Worm (Caenorhabditis elegans) whole organism, mixed stage, embryonic: ENCODE measurements around the gene unc-3.

ENCODE experiments used
- M03D4.4 ChIP-seq: sonication (generic microtip); optimal IDR thresholded peaks from 2 replicates; lab custom pipeline; 2017; ENCODE audit warnings: mild to moderate bottlenecking, missing genetic modification characterization, missing compliant biosample characterization
- blmp-1 ChIP-seq: fragments of 150-350 bp; optimal IDR thresholded peaks from 2 replicates; lab custom pipeline; 2014; ENCODE audit warnings: missing biosample characterization, missing genetic modification characterization
- ceh-39 ChIP-seq: fragments of 150-350 bp; optimal IDR thresholded peaks from 2 replicates; lab custom pipeline; 2014; ENCODE audit warnings: missing biosample characterization, missing genetic modification characterization
- ceh-43 ChIP-seq: fragments of 200-800 bp; sonication (Bioruptor generic); optimal IDR thresholded peaks from 2 replicates; lab custom pipeline; 2018; ENCODE audit warnings: mild to moderate bottlenecking, missing genetic modification characterization, moderate library complexity, missing compliant biosample characterization
- ceh-83 ChIP-seq: fragments of 200-800 bp; sonication (Bioruptor generic); optimal IDR thresholded peaks from 2 replicates; lab custom pipeline; 2018; ENCODE audit warnings: mild to moderate bottlenecking, missing genetic modification characterization, missing compliant biosample characterization
- ces-1 ChIP-seq: fragments of 150-350 bp; optimal IDR thresholded peaks from 2 replicates; lab custom pipeline; 2014; ENCODE audit warnings: missing biosample characterization, missing genetic modification reagents, missing genetic modification characterization
- cnd-1 ChIP-seq: fragments of 200-800 bp; sonication (Bioruptor generic); optimal IDR thresholded peaks from 2 replicates; lab custom pipeline; 2018; ENCODE audit warnings: mild to moderate bottlenecking, missing genetic modification characterization, missing compliant biosample characterization
- drap-1 ChIP-seq: fragments of 200-800 bp; sonication (Bioruptor generic); optimal IDR thresholded peaks from 3 replicates; lab custom pipeline; 2018; ENCODE audit warnings: mild to moderate bottlenecking, missing genetic modification characterization, missing compliant biosample characterization
- elt-1 ChIP-seq: sonication (generic microtip); optimal IDR thresholded peaks from 2 replicates; lab custom pipeline; 2017; ENCODE audit warnings: missing genetic modification characterization, mild to moderate bottlenecking, missing compliant biosample characterization, antibody characterized with exemption, moderate library complexity, borderline replicate concordance; ENCODE audit not compliant: insufficient read depth
- flh-1 ChIP-seq: fragments of 200-800 bp; sonication (Bioruptor generic); optimal IDR thresholded peaks from 2 replicates; lab custom pipeline; 2018; ENCODE audit warnings: mild to moderate bottlenecking, missing genetic modification characterization, moderate library complexity, missing compliant biosample characterization
- ham-2 ChIP-seq: fragments of 200-800 bp; sonication (Bioruptor generic); optimal IDR thresholded peaks from 2 replicates; lab custom pipeline; 2018; ENCODE audit warnings: mild to moderate bottlenecking, missing genetic modification characterization, missing compliant biosample characterization
- hlh-1 ChIP-seq: fragments of 150-350 bp; optimal IDR thresholded peaks from 2 replicates; lab custom pipeline; 2014; ENCODE audit warnings: missing biosample characterization, missing genetic modification reagents, missing genetic modification characterization
- lin-13 ChIP-seq: fragments of 150-350 bp; optimal IDR thresholded peaks from 2 replicates; lab custom pipeline; 2014; ENCODE audit warnings: missing biosample characterization, missing genetic modification characterization
- lin-32 ChIP-seq: fragments of 200-800 bp; sonication (Bioruptor generic); optimal IDR thresholded peaks from 2 replicates; lab custom pipeline; 2018; ENCODE audit warnings: mild to moderate bottlenecking, missing genetic modification characterization, missing compliant biosample characterization
- lsy-2 ChIP-seq: fragments of 150-350 bp; optimal IDR thresholded peaks from 2 replicates; lab custom pipeline; 2014; ENCODE audit warnings: missing biosample characterization, missing genetic modification characterization
- mab-5 ChIP-seq: fragments of 150-350 bp; optimal IDR thresholded peaks from 2 replicates; lab custom pipeline; 2014; ENCODE audit warnings: missing biosample characterization, missing genetic modification characterization
- mep-1 ChIP-seq: fragments of 150-350 bp; optimal IDR thresholded peaks from 2 replicates; lab custom pipeline; 2017; ENCODE audit warnings: missing biosample characterization, missing genetic modification reagents, missing genetic modification characterization, inconsistent platforms
- mls-2 ChIP-seq: sonication (generic microtip); optimal IDR thresholded peaks from 2 replicates; lab custom pipeline; 2016; ENCODE audit warnings: mild to moderate bottlenecking, missing genetic modification characterization, moderate library complexity, missing compliant biosample characterization
- nhr-12 ChIP-seq: fragments of 150-350 bp; optimal IDR thresholded peaks from 2 replicates; lab custom pipeline; 2014; ENCODE audit warnings: missing biosample characterization, missing genetic modification characterization
- nhr-2 ChIP-seq: fragments of 150-350 bp; optimal IDR thresholded peaks from 2 replicates; lab custom pipeline; 2014; ENCODE audit warnings: missing biosample characterization, missing genetic modification characterization
- sem-2 ChIP-seq: fragments of 200-800 bp; sonication (Bioruptor generic); optimal IDR thresholded peaks from 2 replicates; lab custom pipeline; 2018; ENCODE audit warnings: mild to moderate bottlenecking, missing genetic modification characterization, missing compliant biosample characterization
- snpc-4 ChIP-seq: fragments of 150-350 bp; optimal IDR thresholded peaks from 2 replicates; lab custom pipeline; 2014; ENCODE audit warnings: missing biosample characterization, missing genetic modification characterization
- unc-120 ChIP-seq: sonication (generic microtip); optimal IDR thresholded peaks from 2 replicates; lab custom pipeline; 2017; ENCODE audit warnings: missing genetic modification characterization, missing compliant biosample characterization; ENCODE audit not compliant: poor library complexity, severe bottlenecking
- unc-39 ChIP-seq: fragments of 150-350 bp; optimal IDR thresholded peaks from 2 replicates; lab custom pipeline; 2014; ENCODE audit warnings: missing biosample characterization, missing genetic modification characterization
- unc-62 ChIP-seq: fragments of 150-350 bp; optimal IDR thresholded peaks from 2 replicates; lab custom pipeline; 2014; ENCODE audit warnings: missing biosample characterization, missing genetic modification reagents, missing genetic modification characterization
- zip-8 ChIP-seq: fragments of 150-350 bp; optimal IDR thresholded peaks from 2 replicates; lab custom pipeline; 2014; ENCODE audit warnings: missing biosample characterization, missing genetic modification characterization

Gene unc-3

DNA sequence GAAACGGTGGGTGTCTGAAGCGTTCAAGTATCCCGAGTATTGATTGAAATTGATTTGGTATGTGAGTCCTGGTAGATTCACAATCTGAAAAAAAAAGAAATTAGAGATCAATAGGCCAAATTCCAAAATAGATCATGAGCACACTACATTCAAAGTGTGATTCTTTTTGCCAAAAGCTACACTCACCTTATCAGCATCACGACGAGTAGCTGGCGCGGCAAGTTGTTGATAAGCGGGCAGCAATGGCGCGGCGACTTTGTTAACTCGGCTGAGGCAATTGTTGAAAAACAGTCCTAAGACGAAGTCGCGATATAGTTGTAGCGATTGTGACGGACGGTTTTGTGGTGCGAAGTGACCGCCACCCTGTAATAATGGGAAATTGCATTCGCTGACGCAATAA, 4.3 kb upstream of the unc-3 start:
- TF ChIP-seq elt-1, result no peak
- no peak for TF ChIP-seq blmp-1 (tag; lab: Kevin White, UChicago)
- TF ChIP-seq ham-2, result no peak
- no peak for TF ChIP-seq mep-1
- no peak for TF ChIP-seq lin-32 (GFP tag; lab: Kevin White, UChicago)
- no peak for TF ChIP-seq flh-1 (GFP tag; lab: Kevin White, UChicago)
- TF ChIP-seq M03D4.4 (tag; lab: Kevin White, UChicago), result no peak
- no peak for TF ChIP-seq lin-13 (tag; lab: Kevin White, UChicago)
- no peak for TF ChIP-seq lsy-2 (tag; lab: Kevin White, UChicago)
- no peak for TF ChIP-seq hlh-1
- no peak for TF ChIP-seq drap-1

DNA sequence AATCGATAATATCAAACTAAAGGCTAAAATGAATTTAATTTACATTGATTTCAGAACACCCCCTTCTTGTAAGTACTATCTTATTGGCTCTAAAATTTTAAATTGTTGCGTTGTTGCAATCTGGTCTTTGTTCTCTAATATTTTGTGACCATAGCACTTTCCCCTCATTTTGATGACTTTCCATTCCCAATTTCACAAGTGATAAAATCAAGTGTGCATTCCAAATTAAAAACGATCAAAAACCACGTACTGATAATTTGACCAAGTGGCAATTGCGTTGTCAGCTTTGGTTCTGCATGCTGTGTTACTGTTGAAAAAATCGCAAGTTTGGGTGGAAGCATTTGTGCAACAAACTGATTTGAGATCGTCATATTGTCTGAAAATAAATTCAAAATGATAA, 3.0 kb upstream of the unc-3 start:
- no peak for TF ChIP-seq drap-1
- TF ChIP-seq ham-2, result no peak
- no peak for TF ChIP-seq unc-39
- TF ChIP-seq ceh-39, result no peak
- no peak for TF ChIP-seq cnd-1
- TF ChIP-seq nhr-12 (tag; lab: Kevin White, UChicago), result no peak
- no peak for TF ChIP-seq nhr-2
- no peak for TF ChIP-seq unc-62
- TF ChIP-seq ceh-43 (GFP tag; lab: Kevin White, UChicago), result no peak
- TF ChIP-seq elt-1, result no peak
- TF ChIP-seq lin-13 (tag; lab: Kevin White, UChicago), result no peak

DNA sequence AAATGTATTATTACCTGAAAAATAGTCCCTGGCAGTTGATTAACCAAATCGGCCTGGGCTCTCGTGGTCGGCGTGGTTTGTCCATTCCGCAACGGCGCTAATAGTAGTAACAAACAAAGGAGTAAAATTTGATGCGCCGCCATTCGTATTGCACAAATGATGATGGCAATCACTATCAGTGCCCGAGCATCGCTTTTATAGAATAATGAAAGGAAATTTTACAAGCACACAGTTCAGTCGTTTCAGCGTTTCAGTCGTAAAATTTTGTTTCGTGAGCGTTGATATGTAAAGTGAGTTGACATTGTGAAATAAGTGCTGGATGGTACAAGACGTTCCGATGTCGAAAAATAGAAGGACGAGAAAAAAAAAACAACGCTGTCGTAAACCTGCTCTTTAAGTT, 1.7 kb upstream of the unc-3 start, which contains the start of gene Y16B4A.2:
TSS of gene Y16B4A.2 (minus strand) at position 170 of the 400 bp plus-strand sequence.
- no peak for TF ChIP-seq unc-39

DNA sequence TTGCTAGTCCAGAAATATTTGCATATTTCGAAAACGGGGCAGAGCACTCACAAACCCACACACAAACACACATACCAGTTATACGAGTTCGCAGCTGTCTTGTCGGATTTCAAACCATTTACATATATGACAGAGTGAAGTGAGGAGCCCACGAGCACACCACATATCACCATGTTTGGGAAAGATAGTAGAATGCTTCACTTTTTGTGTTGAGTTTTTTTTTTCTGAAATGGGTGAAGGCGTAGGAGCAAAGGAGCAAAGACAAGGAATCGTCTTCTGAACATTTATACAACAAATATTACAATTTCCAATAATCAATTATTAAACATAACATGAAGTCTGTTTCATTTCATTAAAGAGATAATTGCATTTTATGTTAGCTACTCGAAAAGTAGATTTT, 1.9 kb downstream of the unc-3 start:
- TF ChIP-seq zip-8 (tag; lab: Kevin White, UChicago), result no peak
- no peak for TF ChIP-seq lin-13 (tag; lab: Kevin White, UChicago)
- no peak for TF ChIP-seq elt-1
- TF ChIP-seq mab-5 (tag; lab: Kevin White, UChicago), result no peak
- no peak for TF ChIP-seq unc-120 (tag; lab: Kevin White, UChicago)
- TF ChIP-seq, all 35 proteins: peak for 0

- no peak for TF ChIP-seq snpc-4
- peak; percentile 34 for TF ChIP-seq lsy-2 (tag; lab: Kevin White, UChicago)
- TF ChIP-seq, all 35 proteins: peak for 1
These were observed 3.0 kb downstream of the unc-3 start for ce11 chrX:14776312-14776711.

DNA sequence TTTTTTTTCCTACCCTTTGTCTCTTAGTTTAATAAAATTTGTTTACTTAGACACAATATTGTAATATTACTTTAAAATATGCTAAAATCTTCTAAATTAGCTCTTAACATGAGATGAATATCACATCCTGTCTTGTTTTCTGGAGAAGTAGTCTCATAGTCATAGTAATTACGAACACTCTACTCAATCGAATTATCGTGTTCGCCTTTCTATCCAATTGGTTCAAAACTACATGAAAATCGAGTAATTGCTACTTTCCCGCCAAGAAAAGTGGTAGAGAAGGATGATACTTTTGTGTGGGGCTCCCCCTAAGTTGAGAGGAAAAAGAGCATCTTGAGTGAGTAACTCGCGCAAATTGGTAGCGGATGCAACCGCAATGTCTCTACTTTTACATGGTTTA, 4.8 kb downstream of the unc-3 start:
- TF ChIP-seq ces-1 (GFP tag; lab: Kevin White, UChicago) (peak; percentile 89), hlh-1 (no peak)

DNA sequence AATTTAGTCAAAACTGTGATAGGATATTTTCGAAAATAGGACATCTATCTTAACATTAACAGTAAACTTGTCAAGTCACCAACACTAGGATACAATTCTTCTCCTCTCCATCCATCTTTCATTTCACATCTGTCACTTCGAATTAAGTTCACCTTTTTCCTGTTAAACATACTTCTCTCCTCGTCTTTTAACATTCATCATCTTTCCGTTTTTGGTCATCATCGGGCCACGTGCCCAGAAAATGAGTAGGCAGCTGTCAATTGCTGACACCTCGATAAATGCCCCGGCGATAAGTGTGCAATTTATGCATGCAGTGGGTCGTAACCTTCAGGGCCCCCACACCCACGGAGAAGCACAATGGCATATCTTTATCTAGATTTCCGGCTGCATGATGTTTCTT, 6.8 kb downstream of the unc-3 start:
- TF ChIP-seq sem-2 (no peak), ceh-83 (GFP tag; lab: Kevin White, UChicago) (no peak), nhr-12 (tag; lab: Kevin White, UChicago) (no peak), mls-2 (no peak), nhr-2 (peak; percentile 12), unc-62 (peak; percentile 68), elt-1 (no peak)

DNA sequence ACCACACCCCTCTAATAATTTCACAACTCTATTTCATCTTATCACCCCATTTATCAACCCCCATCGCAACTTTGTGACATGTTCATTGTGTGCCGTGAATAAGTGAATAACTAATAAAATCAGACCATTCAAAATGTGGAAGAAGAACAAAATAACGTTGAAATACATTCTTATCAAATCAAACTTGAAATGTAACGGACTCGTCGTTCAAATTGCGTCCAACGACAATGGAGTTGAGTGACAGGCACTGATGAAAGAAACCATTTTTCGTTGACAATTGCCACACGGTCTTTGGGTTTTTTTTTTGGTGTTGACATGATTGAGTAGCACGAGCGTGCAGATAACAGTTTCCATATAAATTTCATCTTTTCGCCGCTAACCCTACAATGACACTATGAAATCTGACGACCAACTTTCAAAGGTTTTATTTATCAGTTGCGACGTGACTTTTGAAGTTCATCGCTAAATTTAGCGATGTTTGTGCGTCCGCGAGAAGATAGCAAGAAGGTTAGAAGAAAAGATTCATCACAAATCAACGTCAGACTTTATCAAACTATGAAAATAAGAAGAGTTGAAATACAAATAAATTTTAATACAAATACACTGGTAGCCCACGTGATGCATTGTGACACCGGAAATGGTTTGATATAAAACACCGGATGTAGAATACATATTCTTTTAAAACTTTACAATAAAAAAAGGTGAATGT, 10.2 kb downstream of the unc-3 start:
- TF ChIP-seq unc-39, result no peak
